Fruit fly (Drosophila melanogaster) whole organism, prepupa: ENCODE results near the gene CG9040.

ENCODE experiments used
- CG10631 ChIP-seq: fragments of 200-800 bp; sonication (Bioruptor generic); optimal IDR thresholded peaks from 2 replicates; lab custom pipeline; 2016; ENCODE audit warnings: missing biosample characterization, missing genetic modification characterization
- CG10669 ChIP-seq: fragments of 200-800 bp; sonication (Bioruptor generic); optimal IDR thresholded peaks from 3 replicates; lab custom pipeline; 2018; ENCODE audit warnings: missing biosample characterization, mild to moderate bottlenecking, missing genetic modification characterization, moderate library complexity
- CG11294 ChIP-seq: fragments of 200-800 bp; sonication (Bioruptor generic); IDR thresholded peaks from 2 replicates; pipeline ENCODE4 v1.3.6; 2022; ENCODE audit warnings: missing biosample characterization, missing genetic modification characterization
- CG11762 ChIP-seq: fragments of 200-800 bp; sonication (Bioruptor generic); optimal IDR thresholded peaks from 3 replicates; lab custom pipeline; 2016; ENCODE audit warnings: missing biosample characterization, missing genetic modification characterization; ENCODE audit not compliant: insufficient read depth
- CG11902 ChIP-seq: fragments of 200-800 bp; sonication (Bioruptor generic); optimal IDR thresholded peaks from 3 replicates; lab custom pipeline; 2016; ENCODE audit warnings: missing biosample characterization, missing genetic modification characterization
- CG15336 ChIP-seq: fragments of 200-800 bp; sonication (Bioruptor generic); IDR thresholded peaks from 2 replicates; pipeline ENCODE4 v1.3.6; 2022; ENCODE audit warnings: missing biosample characterization, missing genetic modification characterization
- CG1621 ChIP-seq: fragments of 200-800 bp; sonication (Bioruptor generic); optimal IDR thresholded peaks from 3 replicates; lab custom pipeline; 2018; ENCODE audit warnings: missing biosample characterization, mild to moderate bottlenecking, missing genetic modification characterization
- CG16779 ChIP-seq: fragments of 200-800 bp; sonication (Bioruptor generic); optimal IDR thresholded peaks from 3 replicates; lab custom pipeline; 2017; ENCODE audit warnings: missing biosample characterization, mild to moderate bottlenecking, missing genetic modification characterization
- CG3032 ChIP-seq: fragments of 200-800 bp; optimal IDR thresholded peaks from 2 replicates; lab custom pipeline; 2019; ENCODE audit warnings: missing biosample characterization, mild to moderate bottlenecking, missing genetic modification characterization, moderate library complexity
- CG31627 ChIP-seq: fragments of 200-800 bp; sonication (Bioruptor generic); optimal IDR thresholded peaks from 3 replicates; lab custom pipeline; 2016; ENCODE audit warnings: missing biosample characterization, missing genetic modification characterization
- CG32006 ChIP-seq: fragments of 200-800 bp; sonication (Bioruptor generic); optimal IDR thresholded peaks from 3 replicates; lab custom pipeline; 2017; ENCODE audit warnings: missing biosample characterization, mild to moderate bottlenecking, missing genetic modification characterization
- CG4318 ChIP-seq: fragments of 200-800 bp; sonication (Bioruptor generic); optimal IDR thresholded peaks from 3 replicates; lab custom pipeline; 2017; ENCODE audit warnings: missing biosample characterization, mild to moderate bottlenecking, missing genetic modification characterization
- CG6163 ChIP-seq: fragments of 200-800 bp; sonication (Bioruptor generic); IDR thresholded peaks from 3 replicates; pipeline ENCODE4 v1.3.6; 2022; ENCODE audit warnings: missing biosample characterization, missing genetic modification characterization
- CG6276 ChIP-seq: fragments of 200-800 bp; sonication (Bioruptor generic); optimal IDR thresholded peaks from 2 replicates; lab custom pipeline; 2017; ENCODE audit warnings: missing biosample characterization, mild to moderate bottlenecking, missing genetic modification characterization
- CG6792 ChIP-seq: fragments of 200-800 bp; sonication (Bioruptor generic); optimal IDR thresholded peaks from 3 replicates; lab custom pipeline; 2016; ENCODE audit warnings: missing biosample characterization, missing genetic modification characterization
- CG6808 ChIP-seq: fragments of 200-800 bp; sonication (Bioruptor generic); optimal IDR thresholded peaks from 3 replicates; lab custom pipeline; 2017; ENCODE audit warnings: missing biosample characterization, missing genetic modification characterization, mild to moderate bottlenecking, moderate library complexity, missing genetic modification reagents
- CG6854 ChIP-seq: fragments of 200-800 bp; sonication (Bioruptor generic); optimal IDR thresholded peaks from 2 replicates; lab custom pipeline; 2017; ENCODE audit warnings: missing biosample characterization, mild to moderate bottlenecking, missing genetic modification characterization
- CG7368 ChIP-seq: fragments of 200-800 bp; sonication (Bioruptor generic); optimal IDR thresholded peaks from 3 replicates; lab custom pipeline; 2016; ENCODE audit warnings: missing biosample characterization, missing genetic modification characterization
- CG8119 ChIP-seq: fragments of 200-800 bp; sonication (Bioruptor generic); IDR thresholded peaks from 3 replicates; pipeline ENCODE4 v1.3.6; 2022; ENCODE audit warnings: missing biosample characterization, missing genetic modification characterization
- CG8319 ChIP-seq: fragments of 200-800 bp; sonication (Bioruptor generic); optimal IDR thresholded peaks from 3 replicates; lab custom pipeline; 2016; ENCODE audit warnings: missing biosample characterization, missing genetic modification characterization
- CG8632 ChIP-seq: fragments of 200-800 bp; sonication (Bioruptor generic); optimal IDR thresholded peaks from 3 replicates; lab custom pipeline; 2016; ENCODE audit warnings: missing biosample characterization, missing genetic modification characterization
- CG9139 ChIP-seq: fragments of 200-800 bp; sonication (Bioruptor generic); optimal IDR thresholded peaks from 3 replicates; lab custom pipeline; 2017; ENCODE audit warnings: missing biosample characterization, mild to moderate bottlenecking, missing genetic modification characterization
- Eip75B ChIP-seq: fragments of 200-800 bp; sonication (Bioruptor generic); optimal IDR thresholded peaks from 3 replicates; lab custom pipeline; 2016; ENCODE audit warnings: missing biosample characterization, missing genetic modification characterization
- Eip78C ChIP-seq: fragments of 200-800 bp; sonication (Bioruptor generic); peaks from one replicate; lab custom pipeline; 2016; ENCODE audit warnings: missing biosample characterization, missing genetic modification characterization
- Eip93F ChIP-seq: fragments of 200-800 bp; sonication (Bioruptor generic); optimal IDR thresholded peaks from 2 replicates; lab custom pipeline; 2016; ENCODE audit warnings: missing biosample characterization, mild to moderate bottlenecking, missing genetic modification characterization
- Ets21C ChIP-seq: fragments of 200-800 bp; sonication (Bioruptor generic); optimal IDR thresholded peaks from 3 replicates; lab custom pipeline; 2016; ENCODE audit warnings: missing biosample characterization, missing genetic modification characterization
- Ets96B ChIP-seq: fragments of 200-800 bp; optimal IDR thresholded peaks from 2 replicates; lab custom pipeline; 2019; ENCODE audit warnings: missing biosample characterization, mild to moderate bottlenecking, missing genetic modification characterization, moderate library complexity
- Gug ChIP-seq: fragments of 200-800 bp; sonication (Bioruptor generic); IDR thresholded peaks from 2 replicates; pipeline ENCODE4 v1.3.6; 2022; ENCODE audit warnings: missing biosample characterization, missing genetic modification characterization
- Hr39 ChIP-seq: fragments of 200-800 bp; sonication (Bioruptor generic); optimal IDR thresholded peaks from 2 replicates; lab custom pipeline; 2016; ENCODE audit warnings: missing biosample characterization, missing genetic modification characterization
- Hr4 ChIP-seq: fragments of 200-800 bp; sonication (Bioruptor generic); optimal IDR thresholded peaks from 3 replicates; lab custom pipeline; 2016; ENCODE audit warnings: missing biosample characterization, missing genetic modification characterization
- Lpt ChIP-seq: fragments of 200-800 bp; sonication (Bioruptor generic); optimal IDR thresholded peaks from 3 replicates; lab custom pipeline; 2016; ENCODE audit warnings: missing biosample characterization, missing genetic modification characterization
- Met ChIP-seq: fragments of 200-800 bp; sonication (Bioruptor generic); optimal IDR thresholded peaks from 3 replicates; lab custom pipeline; 2016; ENCODE audit warnings: missing biosample characterization, missing genetic modification characterization
- OdsH ChIP-seq: fragments of 200-800 bp; sonication (Bioruptor generic); optimal IDR thresholded peaks from 3 replicates; lab custom pipeline; 2016; ENCODE audit warnings: missing biosample characterization, missing genetic modification characterization
- Sox102F ChIP-seq: fragments of 200-800 bp; sonication (Bioruptor generic); optimal IDR thresholded peaks from 2 replicates; lab custom pipeline; 2016; ENCODE audit warnings: missing biosample characterization, mild to moderate bottlenecking, missing genetic modification characterization
- Sox15 ChIP-seq: fragments of 200-800 bp; sonication (Bioruptor generic); optimal IDR thresholded peaks from 3 replicates; lab custom pipeline; 2016; ENCODE audit warnings: missing biosample characterization, missing genetic modification characterization
- achi ChIP-seq: fragments of 200-800 bp; sonication (Bioruptor generic); optimal IDR thresholded peaks from 3 replicates; lab custom pipeline; 2016; ENCODE audit warnings: missing biosample characterization, missing genetic modification characterization
- acj6 ChIP-seq: fragments of 200-800 bp; sonication (Bioruptor generic); optimal IDR thresholded peaks from 3 replicates; lab custom pipeline; 2016; ENCODE audit warnings: missing biosample characterization, missing genetic modification characterization
- dac ChIP-seq: fragments of 200-800 bp; sonication (Bioruptor generic); optimal IDR thresholded peaks from 2 replicates; lab custom pipeline; 2017; ENCODE audit warnings: missing biosample characterization, mild to moderate bottlenecking, missing genetic modification characterization
- dsx ChIP-seq: fragments of 200-800 bp; optimal IDR thresholded peaks from 3 replicates; lab custom pipeline; 2019; ENCODE audit warnings: missing biosample characterization, mild to moderate bottlenecking, missing genetic modification characterization, moderate library complexity; ENCODE audit not compliant: poor library complexity, severe bottlenecking
- eg ChIP-seq: fragments of 200-800 bp; sonication (Bioruptor generic); IDR thresholded peaks from 3 replicates; pipeline ENCODE4 v1.3.6; 2022; ENCODE audit warnings: missing biosample characterization, missing genetic modification characterization
- esn ChIP-seq: fragments of 200-800 bp; sonication (Bioruptor generic); optimal IDR thresholded peaks from 2 replicates; lab custom pipeline; 2016; ENCODE audit warnings: missing biosample characterization, mild to moderate bottlenecking, missing genetic modification characterization, moderate library complexity
- fd59A ChIP-seq: fragments of 200-800 bp; sonication (Bioruptor generic); optimal IDR thresholded peaks from 2 replicates; lab custom pipeline; 2017; ENCODE audit warnings: missing biosample characterization, mild to moderate bottlenecking, missing genetic modification characterization, missing genetic modification reagents
- fkh ChIP-seq: fragments of 200-800 bp; sonication (Bioruptor generic); optimal IDR thresholded peaks from 3 replicates; lab custom pipeline; 2017; ENCODE audit warnings: missing biosample characterization, mild to moderate bottlenecking, missing genetic modification characterization, moderate library complexity
- net ChIP-seq: fragments of 200-800 bp; sonication (Bioruptor generic); optimal IDR thresholded peaks from 3 replicates; lab custom pipeline; 2016; ENCODE audit warnings: missing biosample characterization, missing genetic modification characterization
- salr ChIP-seq, 2 experiments: fragments of 200-800 bp; sonication (Bioruptor generic); optimal IDR thresholded peaks; 3 replicates each; lab custom pipeline; 2016 to 2018; ENCODE audit warnings: missing biosample characterization in 2 of 2, missing genetic modification characterization in 2 of 2, mild to moderate bottlenecking in 1 of 2
- spab ChIP-seq: fragments of 200-800 bp; sonication (Bioruptor generic); optimal IDR thresholded peaks from 2 replicates; lab custom pipeline; 2017; ENCODE audit warnings: missing biosample characterization, mild to moderate bottlenecking, missing genetic modification characterization, missing genetic modification reagents
- ss ChIP-seq, 2 experiments: fragments of 200-800 bp; sonication (Bioruptor generic); optimal IDR thresholded peaks; 2 replicates in 1 of 2; 3 replicates in 1 of 2; lab custom pipeline; 2017 to 2018; ENCODE audit warnings: mild to moderate bottlenecking in 2 of 2, missing biosample characterization in 2 of 2, missing genetic modification characterization in 2 of 2, moderate library complexity in 1 of 2
- svp ChIP-seq: fragments of 200-800 bp; sonication (Bioruptor generic); peaks from one replicate; lab custom pipeline; 2016; ENCODE audit warnings: missing biosample characterization, missing genetic modification characterization
- vri ChIP-seq: fragments of 200-800 bp; sonication (Bioruptor generic); optimal IDR thresholded peaks from 3 replicates; lab custom pipeline; 2016; ENCODE audit warnings: missing biosample characterization, mild to moderate bottlenecking, missing genetic modification characterization

Gene CG9040

DNA sequence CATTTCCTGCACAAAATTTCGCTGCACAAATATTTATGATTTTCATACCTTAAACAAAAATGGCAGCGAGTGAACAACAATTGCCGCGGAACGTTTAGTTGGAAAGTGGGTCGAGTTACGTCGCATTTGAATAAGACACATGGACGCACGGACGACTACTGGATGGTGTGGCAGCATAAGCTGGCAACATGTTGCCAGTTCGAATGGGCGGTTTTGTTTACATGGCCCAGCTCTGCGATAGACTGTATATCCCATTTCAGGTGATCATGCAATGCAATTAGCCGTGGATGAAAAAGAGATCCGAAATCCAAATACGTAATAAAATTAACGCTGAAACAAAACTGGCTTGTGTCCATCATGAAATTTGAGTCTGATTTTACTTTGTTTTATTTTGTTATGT is 31.0 kb upstream of the CG9040 start:
- TF ChIP-seq fd59A (GFP tag; lab: Kevin White, UChicago): no peak
- no peak for TF ChIP-seq CG8119 (GFP tag; lab: Robert Waterston, UW)
- TF ChIP-seq eg: no peak
- TF ChIP-seq dsx (GFP tag; lab: Kevin White, UChicago): no peak
- TF ChIP-seq Gug: no peak
- TF ChIP-seq CG3032: no peak
- no peak for TF ChIP-seq Hr39 (GFP tag; lab: Kevin White, UChicago)
- no peak for TF ChIP-seq CG8319 (GFP tag; lab: Kevin White, UChicago)
- no peak for TF ChIP-seq CG10669 (GFP tag; lab: Kevin White, UChicago)
- TF ChIP-seq CG31627: no peak
- no peak for TF ChIP-seq CG1621 (tag; lab: Kevin White, UChicago)
- TF ChIP-seq Hr4: no peak

DNA sequence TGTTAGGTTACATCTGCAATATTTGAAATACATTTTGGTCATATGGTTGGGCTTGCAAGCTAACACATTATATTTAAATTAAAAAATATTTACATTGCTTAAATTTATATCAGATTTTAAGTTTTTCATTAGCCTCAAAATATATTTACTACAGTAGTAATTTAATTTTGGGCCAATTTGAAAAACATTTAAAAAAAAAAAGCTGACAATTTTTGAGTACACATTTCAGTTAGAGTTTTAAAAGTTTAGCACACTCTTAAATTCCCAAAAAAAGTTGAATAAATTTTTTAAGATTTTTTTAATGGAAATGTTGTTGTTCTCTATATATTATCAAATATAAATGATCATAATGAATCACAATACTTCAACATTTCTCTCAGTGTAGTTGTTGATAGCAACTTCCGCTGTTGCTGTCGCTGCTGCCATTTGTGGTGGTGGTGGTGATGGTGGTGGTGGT is 30.4 kb upstream of the CG9040 start:
- TF ChIP-seq CG32006 (GFP tag; lab: Kevin White, UChicago) (peak; percentile 95), CG10631 (peak; percentile 60), CG7368 (GFP tag; lab: Kevin White, UChicago) (no peak), salr (GFP tag; optimal IDR thresholded peaks at IDR 0.05; lab: Kevin White, UChicago) (peak in 1 of 2 experiments; percentile 89), CG8319 (GFP tag; lab: Kevin White, UChicago) (peak; percentile 8), Hr4 (peak; percentile 89), ss (GFP tag; optimal IDR thresholded peaks at IDR 0.05; lab: Kevin White, UChicago) (no peak), CG4318 (GFP tag; lab: Kevin White, UChicago) (peak; percentile 87), fd59A (GFP tag; lab: Kevin White, UChicago) (no peak), Hr39 (GFP tag; lab: Kevin White, UChicago) (no peak), CG11294 (GFP tag; lab: Robert Waterston, UW) (no peak), Sox15 (GFP tag; lab: Kevin White, UChicago) (peak; percentile 18), Eip78C (GFP tag; lab: Kevin White, UChicago) (peak; percentile 89), CG6808 (peak; percentile 27), CG6163 (no peak), Met (GFP tag; lab: Kevin White, UChicago) (no peak), OdsH (GFP tag; lab: Kevin White, UChicago) (peak; percentile 74), CG15336 (peak; percentile 71), CG6792 (peak; percentile 15), dac (GFP tag; lab: Kevin White, UChicago) (peak; percentile 34), Eip93F (no peak), CG10669 (GFP tag; lab: Kevin White, UChicago) (peak; percentile 12), CG31627 (peak; percentile 24), net (GFP tag; lab: Kevin White, UChicago) (peak; percentile 51), CG11762 (GFP tag; lab: Kevin White, UChicago) (peak; percentile 34), CG6854 (no peak), achi (peak; percentile 52), spab (GFP tag; lab: Kevin White, UChicago) (peak; percentile 34), Ets21C (no peak), CG9139 (GFP tag; lab: Kevin White, UChicago) (no peak), vri (GFP tag; lab: Kevin White, UChicago) (no peak), fkh (GFP tag; lab: Kevin White, UChicago) (no peak), CG16779 (no peak), CG11902 (GFP tag; lab: Kevin White, UChicago) (no peak), dsx (GFP tag; lab: Kevin White, UChicago) (no peak), CG8632 (GFP tag; lab: Kevin White, UChicago) (no peak), Gug (0 out of 2 replicates have a peak, but pooled peaks have one; percentile 28), esn (GFP tag; lab: Kevin White, UChicago) (peak; percentile 58), Sox102F (GFP tag; lab: Kevin White, UChicago) (no peak), svp (GFP tag; lab: Kevin White, UChicago) (no peak), acj6 (GFP tag; lab: Kevin White, UChicago) (peak; percentile 59), Lpt (peak; percentile 75), Eip75B (peak; percentile 51), Ets96B (tag; lab: Kevin White, UChicago) (peak; percentile 35), CG6276 (GFP tag; lab: Kevin White, UChicago) (peak; percentile 85)
